Fruit fly (Drosophila melanogaster): ENCODE data around the gene CG33177.

DNA sequence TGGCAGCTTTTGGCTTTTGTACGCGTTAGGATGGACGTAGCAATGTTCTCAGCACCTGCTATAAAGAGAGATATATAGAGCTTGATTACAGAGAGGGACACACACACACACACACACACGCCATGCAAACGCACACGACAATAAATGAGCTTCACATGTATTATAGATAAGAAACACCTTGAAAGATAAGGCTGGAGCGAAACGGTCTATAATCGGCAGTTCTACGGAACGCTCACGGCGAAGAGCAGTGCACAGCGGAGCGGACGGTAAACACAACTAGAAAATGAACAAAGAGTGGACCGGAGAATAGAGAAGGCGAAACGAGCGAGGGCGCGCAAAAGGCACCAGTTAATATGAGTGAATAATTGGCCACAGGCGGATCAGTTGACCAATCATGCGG is 32.5 kb upstream of the CG33177 start:
- TF ChIP-seq NfI (GFP tag; optimal IDR thresholded peaks at IDR 0.05) (no peak), sob (GFP tag; IDR thresholded peaks at IDR 0.05) (no peak), CG6254 (GFP tag; optimal IDR thresholded peaks at IDR 0.05) (no peak), CG17612 (GFP tag; IDR thresholded peaks at IDR 0.05) (no peak), CG7271 (tag; optimal IDR thresholded peaks at IDR 0.05) (no peak), CG4617 (GFP tag; optimal IDR thresholded peaks at IDR 0.05; ENCODE audit: borderline replicate concordance) (no peak), corto (GFP tag; optimal IDR thresholded peaks at IDR 0.05) (no peak), br (optimal IDR thresholded peaks at IDR 0.05) (no peak), abd-A (tag; optimal IDR thresholded peaks at IDR 0.05) (no peak), fd102C (GFP tag; optimal IDR thresholded peaks at IDR 0.05) (no peak), Ptx1 (GFP tag; IDR thresholded peaks at IDR 0.05) (no peak), Hr78 (GFP tag; optimal IDR thresholded peaks at IDR 0.05) (no peak), Lhr (GFP tag; optimal IDR thresholded peaks at IDR 0.05) (no peak)

Measured in whole organism, embryonic.